Worm (Caenorhabditis elegans) whole organism, late embryonic: Measurements from ENCODE around the gene dhhc-5.

Experiments used
- F13H6.1 ChIP-seq: sonication (generic microtip); optimal IDR thresholded peaks from 2 replicates; lab custom pipeline; 2016; ENCODE audit warnings: missing genetic modification characterization, missing compliant biosample characterization
- ceh-14 ChIP-seq: sonication (generic microtip); optimal IDR thresholded peaks from 2 replicates; lab custom pipeline; 2016; ENCODE audit warnings: missing genotype, missing genetic modification characterization, missing compliant biosample characterization
- ceh-22 ChIP-seq: sonication (generic microtip); optimal IDR thresholded peaks from 2 replicates; lab custom pipeline; 2017; ENCODE audit warnings: missing biosample characterization, missing genetic modification characterization
- ceh-24 ChIP-seq: sonication (generic microtip); optimal IDR thresholded peaks from 2 replicates; lab custom pipeline; 2016; ENCODE audit warnings: mild to moderate bottlenecking, missing genetic modification characterization, missing compliant biosample characterization
- ceh-34 ChIP-seq: sonication (generic microtip); optimal IDR thresholded peaks from 2 replicates; lab custom pipeline; 2016; ENCODE audit warnings: mild to moderate bottlenecking, missing genetic modification characterization, missing compliant biosample characterization
- ceh-45 ChIP-seq: fragments of 200-800 bp; sonication (Bioruptor generic); IDR thresholded peaks from 2 replicates; pipeline ENCODE4 v1.3.6; 2022; ENCODE audit warnings: missing genetic modification reagents, missing genetic modification characterization, missing compliant biosample characterization
- dmd-4 ChIP-seq: sonication (generic microtip); optimal IDR thresholded peaks from 2 replicates; lab custom pipeline; 2016; ENCODE audit warnings: borderline replicate concordance, missing genetic modification characterization, missing compliant biosample characterization
- fkh-10 ChIP-seq: fragments of 150-350 bp; optimal IDR thresholded peaks from 2 replicates; lab custom pipeline; 2014; ENCODE audit warnings: missing biosample characterization, missing genetic modification reagents, missing genetic modification characterization
- pqm-1 ChIP-seq: sonication (generic microtip); optimal IDR thresholded peaks from 2 replicates; lab custom pipeline; 2016; ENCODE audit warnings: missing genetic modification characterization, missing compliant biosample characterization
- sdc-2 ChIP-seq: sonication (generic microtip); optimal IDR thresholded peaks from 2 replicates; lab custom pipeline; 2016; ENCODE audit warnings: missing genotype, missing genetic modification characterization, missing compliant biosample characterization

DNA sequence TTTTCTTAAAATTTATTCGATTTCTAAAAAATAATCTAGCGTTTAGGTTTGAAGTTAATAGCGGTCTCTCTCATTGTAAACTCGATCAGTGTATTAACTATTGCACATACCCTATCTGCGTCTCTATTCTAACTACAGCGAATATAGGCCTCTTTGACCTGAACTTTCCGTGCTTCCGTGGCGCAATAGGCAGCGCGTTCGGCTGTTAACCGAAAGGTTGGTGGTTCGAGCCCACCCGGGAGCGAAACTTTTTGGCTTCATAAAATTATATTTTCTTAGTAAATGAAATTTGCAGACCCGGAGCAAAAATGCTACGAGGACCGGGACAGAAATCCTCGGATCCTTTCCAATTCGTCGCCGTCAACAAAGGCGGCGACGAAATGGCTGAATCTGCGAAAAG, 43.5 kb downstream of the dhhc-5 start:
- TF ChIP-seq ceh-34 (tag; lab: Kevin White, UChicago) (peak; percentile 7), ceh-14 (tag; lab: Kevin White, UChicago) (no peak), F13H6.1 (tag; lab: Kevin White, UChicago) (no peak), ceh-24 (tag; lab: Kevin White, UChicago) (no peak), fkh-10 (no peak), dmd-4 (tag; lab: Kevin White, UChicago) (peak; percentile 35), ceh-45 (GFP tag; lab: Robert Waterston, UW) (peak; percentile 60; the same call in 1 of the 2 replicates), sdc-2 (tag; lab: Kevin White, UChicago) (peak; percentile 27), pqm-1 (tag; lab: Kevin White, UChicago) (no peak), ceh-22 (tag; lab: Kevin White, UChicago) (no peak)
